Fruit fly (Drosophila melanogaster) whole organism, embryonic: ENCODE results near the gene Ubc6.

Experiments used
- CG10543 ChIP-seq: fragments of 200-800 bp; sonication (Bioruptor generic); optimal IDR thresholded peaks from 3 replicates; lab custom pipeline; 2017; ENCODE audit warnings: missing biosample characterization, mild to moderate bottlenecking, missing genetic modification characterization, moderate library complexity
- CG11247 ChIP-seq: fragments of 200-800 bp; sonication (Bioruptor generic); IDR thresholded peaks from 2 replicates; pipeline ENCODE4 v1.3.6; 2022; ENCODE audit warnings: missing biosample characterization, missing genetic modification characterization
- CG17802 ChIP-seq: fragments of 200-800 bp; sonication (Bioruptor generic); optimal IDR thresholded peaks from 2 replicates; lab custom pipeline; 2018; ENCODE audit warnings: missing biosample characterization, mild to moderate bottlenecking, missing genetic modification characterization, moderate library complexity
- CG18262 ChIP-seq: fragments of 200-800 bp; optimal IDR thresholded peaks from 3 replicates; lab custom pipeline; 2019; ENCODE audit warnings: missing biosample characterization, mild to moderate bottlenecking, missing genetic modification characterization, moderate library complexity
- CG2120 ChIP-seq: fragments of 200-800 bp; sonication (Bioruptor generic); optimal IDR thresholded peaks from 3 replicates; lab custom pipeline; 2016; ENCODE audit warnings: missing biosample characterization, missing genetic modification characterization
- CG2678 ChIP-seq: fragments of 200-800 bp; sonication (Bioruptor generic); optimal IDR thresholded peaks from 3 replicates; lab custom pipeline; 2019; ENCODE audit warnings: missing biosample characterization, mild to moderate bottlenecking, missing genetic modification characterization, moderate library complexity
- CG3847 ChIP-seq: fragments of 200-800 bp; sonication (Bioruptor generic); IDR thresholded peaks from 2 replicates; pipeline ENCODE4 v1.3.6; 2022; ENCODE audit warnings: missing biosample characterization, missing genetic modification characterization
- CG4360 ChIP-seq: fragments of 200-800 bp; sonication (Bioruptor generic); IDR thresholded peaks from 2 replicates; pipeline ENCODE4 v1.3.6; 2022; ENCODE audit warnings: missing biosample characterization, missing genetic modification characterization
- CG4730 ChIP-seq: fragments of 200-800 bp; sonication (Bioruptor generic); IDR thresholded peaks from 2 replicates; pipeline ENCODE4 v1.3.6; 2022; ENCODE audit warnings: missing biosample characterization, missing genetic modification characterization
- CG8924 ChIP-seq: fragments of 200-800 bp; optimal IDR thresholded peaks from 3 replicates; lab custom pipeline; 2019; ENCODE audit warnings: missing biosample characterization, mild to moderate bottlenecking, missing genetic modification characterization, moderate library complexity
- Chrac-16 ChIP-seq: fragments of 200-800 bp; sonication (Bioruptor generic); optimal IDR thresholded peaks from 3 replicates; lab custom pipeline; 2016; ENCODE audit warnings: missing biosample characterization, missing genetic modification characterization
- Dip2 ChIP-seq: fragments of 200-800 bp; sonication (Bioruptor generic); IDR thresholded peaks from 2 replicates; pipeline ENCODE4 v1.3.6; 2022; ENCODE audit warnings: missing biosample characterization, missing genetic modification characterization
- Ets97D ChIP-seq: fragments of 200-800 bp; sonication (Bioruptor generic); optimal IDR thresholded peaks from 3 replicates; lab custom pipeline; 2016; ENCODE audit warnings: missing biosample characterization, missing genetic modification characterization
- HLH3B ChIP-seq: fragments of 200-800 bp; sonication (Bioruptor generic); IDR thresholded peaks from 2 replicates; pipeline ENCODE4 v1.3.6; 2022; ENCODE audit warnings: missing biosample characterization, missing genetic modification characterization
- HLH54F ChIP-seq: fragments of 200-800 bp; sonication (Bioruptor generic); optimal IDR thresholded peaks from 3 replicates; lab custom pipeline; 2016; ENCODE audit warnings: missing biosample characterization, missing genetic modification characterization
- Hand ChIP-seq: fragments of 200-800 bp; sonication (Bioruptor generic); optimal IDR thresholded peaks from 2 replicates; lab custom pipeline; 2017; ENCODE audit warnings: mild to moderate bottlenecking, missing biosample characterization, missing genetic modification reagents, missing genetic modification characterization
- HmgD ChIP-seq: fragments of 200-800 bp; sonication (Bioruptor generic); optimal IDR thresholded peaks from 3 replicates; lab custom pipeline; 2016; ENCODE audit warnings: missing biosample characterization, missing genetic modification characterization
- Jarid2 ChIP-seq: fragments of 200-800 bp; sonication (Bioruptor generic); optimal IDR thresholded peaks from 3 replicates; lab custom pipeline; 2017; ENCODE audit warnings: mild to moderate bottlenecking, missing biosample characterization, missing genetic modification reagents, missing genetic modification characterization
- Mad ChIP-seq: fragments of 200-800 bp; sonication (Bioruptor generic); optimal IDR thresholded peaks from 2 replicates; lab custom pipeline; 2016; ENCODE audit warnings: missing biosample characterization, missing genetic modification characterization
- Med ChIP-seq: fragments of 200-800 bp; sonication (Bioruptor generic); peaks from one replicate; lab custom pipeline; 2016; ENCODE audit warnings: missing biosample characterization, missing genetic modification characterization, mild to moderate bottlenecking, inconsistent platforms, moderate library complexity
- NC2β ChIP-seq: fragments of 200-800 bp; sonication (Bioruptor generic); optimal IDR thresholded peaks from 2 replicates; lab custom pipeline; 2016; ENCODE audit warnings: missing biosample characterization, missing genetic modification characterization
- Nf-YA ChIP-seq: fragments of 200-800 bp; sonication (Bioruptor generic); IDR thresholded peaks from 2 replicates; pipeline ENCODE4 v1.3.6; 2022; ENCODE audit warnings: missing biosample characterization, missing genetic modification characterization
- Oli ChIP-seq: fragments of 200-800 bp; sonication (Bioruptor generic); optimal IDR thresholded peaks from 2 replicates; lab custom pipeline; 2018; ENCODE audit warnings: missing biosample characterization, mild to moderate bottlenecking, missing genetic modification characterization, moderate library complexity
- Optix ChIP-seq: fragments of 200-800 bp; sonication (Bioruptor generic); IDR thresholded peaks from 3 replicates; pipeline ENCODE4 v1.3.6; 2022; ENCODE audit warnings: missing biosample characterization, missing genetic modification characterization
- Rx ChIP-seq: fragments of 200-800 bp; sonication (Bioruptor generic); IDR thresholded peaks from 2 replicates; pipeline ENCODE4 v1.3.6; 2022; ENCODE audit warnings: missing biosample characterization, missing genetic modification characterization
- Sry-β ChIP-seq: fragments of 200-800 bp; sonication (Bioruptor generic); optimal IDR thresholded peaks from 2 replicates; lab custom pipeline; 2018; ENCODE audit warnings: missing biosample characterization, mild to moderate bottlenecking, missing genetic modification characterization, moderate library complexity
- Xbp1 ChIP-seq: fragments of 200-800 bp; sonication (Bioruptor generic); optimal IDR thresholded peaks from 3 replicates; lab custom pipeline; 2016; ENCODE audit warnings: missing biosample characterization, mild to moderate bottlenecking, missing genetic modification characterization
- al ChIP-seq: fragments of 200-800 bp; sonication (Bioruptor generic); IDR thresholded peaks from 2 replicates; pipeline ENCODE4 v1.3.6; 2022; ENCODE audit warnings: missing biosample characterization, missing genetic modification characterization
- br ChIP-seq: fragments of >200 bp; optimal IDR thresholded peaks from 2 replicates; lab custom pipeline; 2017
- cg ChIP-seq: fragments of 200-800 bp; sonication (Bioruptor generic); optimal IDR thresholded peaks from 3 replicates; lab custom pipeline; 2019; ENCODE audit warnings: missing biosample characterization, mild to moderate bottlenecking, missing genetic modification characterization, moderate library complexity
- chinmo ChIP-seq: fragments of 200-800 bp; sonication (Bioruptor generic); IDR thresholded peaks from 4 replicates; pipeline ENCODE4 v1.3.6; 2022; ENCODE audit warnings: missing biosample characterization, missing genetic modification characterization; ENCODE audit not compliant: partially characterized antibody
- chn ChIP-seq: fragments of 200-800 bp; sonication (Bioruptor generic); optimal IDR thresholded peaks from 2 replicates; lab custom pipeline; 2016; ENCODE audit warnings: missing biosample characterization, missing genetic modification characterization
- corto ChIP-seq: fragments of 200-800 bp; sonication (Bioruptor generic); optimal IDR thresholded peaks from 2 replicates; lab custom pipeline; 2016; ENCODE audit warnings: missing biosample characterization, mild to moderate bottlenecking, missing genetic modification characterization, moderate library complexity
- crc ChIP-seq: fragments of 200-800 bp; sonication (Bioruptor generic); optimal IDR thresholded peaks from 2 replicates; lab custom pipeline; 2016; ENCODE audit warnings: missing biosample characterization, missing genetic modification characterization
- cwo ChIP-seq: fragments of 200-800 bp; sonication (Bioruptor generic); optimal IDR thresholded peaks from 3 replicates; lab custom pipeline; 2017; ENCODE audit warnings: missing biosample characterization, missing genetic modification characterization, mild to moderate bottlenecking, moderate library complexity, missing genetic modification reagents
- da ChIP-seq: fragments of 200-800 bp; sonication (Bioruptor generic); optimal IDR thresholded peaks from 2 replicates; lab custom pipeline; 2016; ENCODE audit warnings: missing biosample characterization, missing genetic modification characterization
- dimm ChIP-seq: fragments of 200-800 bp; sonication (Bioruptor generic); IDR thresholded peaks from 2 replicates; pipeline ENCODE4 v1.3.6; 2022; ENCODE audit warnings: missing biosample characterization, missing genetic modification characterization
- dpn ChIP-seq, 2 experiments: fragments of 200-800 bp; sonication (Bioruptor generic); optimal IDR thresholded peaks; 3 replicates each; lab custom pipeline; 2016; ENCODE audit warnings: missing biosample characterization in 2 of 2, missing genetic modification characterization in 2 of 2
- fd3F ChIP-seq: fragments of 200-800 bp; sonication (Bioruptor generic); optimal IDR thresholded peaks from 2 replicates; lab custom pipeline; 2018; ENCODE audit warnings: missing biosample characterization, mild to moderate bottlenecking, missing genetic modification characterization, moderate library complexity
- gem ChIP-seq: fragments of 200-800 bp; sonication (Bioruptor generic); optimal IDR thresholded peaks from 2 replicates; lab custom pipeline; 2019; ENCODE audit warnings: missing biosample characterization, mild to moderate bottlenecking, missing genetic modification characterization, moderate library complexity
- grau ChIP-seq: fragments of 200-800 bp; optimal IDR thresholded peaks from 3 replicates; lab custom pipeline; 2019; ENCODE audit warnings: missing biosample characterization, mild to moderate bottlenecking, missing genetic modification characterization, moderate library complexity
- gt ChIP-seq: fragments of 200-800 bp; sonication (Bioruptor generic); IDR thresholded peaks from 2 replicates; pipeline ENCODE4 v1.3.6; 2022; ENCODE audit warnings: missing biosample characterization, missing genetic modification characterization
- jigr1 ChIP-seq: fragments of 200-800 bp; sonication (Bioruptor generic); IDR thresholded peaks from 3 replicates; pipeline ENCODE4 v1.3.6; 2022; ENCODE audit warnings: missing biosample characterization, missing genetic modification characterization
- lov ChIP-seq, 2 experiments: fragments of 200-800 bp in 1 of 2; fragments of >200 bp in 1 of 2; sonication (Bioruptor generic) in 1 of 2; IDR thresholded peaks in 1 of 2; optimal IDR thresholded peaks in 1 of 2; 2 replicates in 1 of 2; 3 replicates in 1 of 2; pipeline versions ENCODE4 v1.3.6 to Lab custom; 2017 to 2022; ENCODE audit warnings: missing biosample characterization in 1 of 2, missing genetic modification characterization in 1 of 2
- pnt ChIP-seq: fragments of 200-800 bp; sonication (Bioruptor generic); optimal IDR thresholded peaks from 3 replicates; lab custom pipeline; 2016; ENCODE audit warnings: missing biosample characterization, missing genetic modification characterization
- repo ChIP-seq: fragments of 200-800 bp; sonication (Bioruptor generic); optimal IDR thresholded peaks from 2 replicates; lab custom pipeline; 2016; ENCODE audit warnings: missing biosample characterization, missing genetic modification characterization
- row ChIP-seq: fragments of 200-800 bp; sonication (Bioruptor generic); IDR thresholded peaks from 3 replicates; pipeline ENCODE4 v1.3.6; 2022; ENCODE audit warnings: missing biosample characterization, missing genetic modification characterization
- salm ChIP-seq: fragments of 200-800 bp; sonication (Bioruptor generic); optimal IDR thresholded peaks from 2 replicates; lab custom pipeline; 2018; ENCODE audit warnings: missing biosample characterization, mild to moderate bottlenecking, missing genetic modification characterization
- toy ChIP-seq: fragments of 200-800 bp; sonication (Bioruptor generic); IDR thresholded peaks from 2 replicates; pipeline ENCODE4 v1.3.6; 2022; ENCODE audit warnings: missing biosample characterization, missing genetic modification characterization
- vnd ChIP-seq: fragments of 200-800 bp; sonication (Bioruptor generic); IDR thresholded peaks from 3 replicates; pipeline ENCODE4 v1.3.6; 2022; ENCODE audit warnings: missing biosample characterization, missing genetic modification characterization; ENCODE audit not compliant: partially characterized antibody
- zf30C ChIP-seq: fragments of 200-800 bp; sonication (Bioruptor generic); optimal IDR thresholded peaks from 3 replicates; lab custom pipeline; 2018; ENCODE audit warnings: missing biosample characterization, mild to moderate bottlenecking, missing genetic modification characterization

The Ubc6 gene

dm6 chr3R:4910839-4911341 lies 41.6 kb downstream of the Ubc6 start (continued):
- TF ChIP-seq Chrac-16 (GFP tag; lab: Kevin White, UChicago) (no peak), Optix (GFP tag; lab: Robert Waterston, UW) (no peak), da (GFP tag; lab: Kevin White, UChicago) (no peak), pnt (GFP tag; lab: Kevin White, UChicago) (no peak), jigr1 (no peak), vnd (GFP tag; lab: Robert Waterston, UW) (no peak), CG4730 (0 out of 2 replicates have a peak, but pooled peaks have one; percentile 7), Rx (GFP tag; lab: Robert Waterston, UW) (no peak), Xbp1 (GFP tag; lab: Kevin White, UChicago) (no peak), lov (optimal IDR thresholded peaks at IDR 0.05; lab: Kevin White, UChicago) (no peak), lov (GFP tag; IDR thresholded peaks at IDR 0.05; lab: Robert Waterston, UW) (0 out of 3 replicates have a peak, but pooled peaks have one; percentile 35), CG11247 (GFP tag; lab: Robert Waterston, UW) (no peak), Jarid2 (no peak), crc (GFP tag; lab: Kevin White, UChicago) (no peak), salm (tag; lab: Kevin White, UChicago) (no peak), CG2120 (GFP tag; lab: Kevin White, UChicago) (no peak), Mad (GFP tag; lab: Kevin White, UChicago) (no peak), Dip2 (no peak), CG2678 (tag; lab: Kevin White, UChicago) (no peak), CG8924 (tag; lab: Kevin White, UChicago) (no peak), row (0 out of 3 replicates have a peak, but pooled peaks have one; percentile 20), br (lab: Kevin White, UChicago) (no peak), cwo (peak; percentile 13), gem (tag; lab: Kevin White, UChicago) (no peak), toy (GFP tag; lab: Robert Waterston, UW) (no peak), Hand (GFP tag; lab: Kevin White, UChicago) (no peak), al (GFP tag; lab: Robert Waterston, UW) (no peak), Sry-β (GFP tag; lab: Kevin White, UChicago) (no peak), fd3F (no peak), cg (peak; percentile 96), corto (GFP tag; lab: Kevin White, UChicago) (no peak), Med (GFP tag; lab: Kevin White, UChicago) (peak; percentile 78), HmgD (no peak), CG3847 (no peak), zf30C (GFP tag; lab: Kevin White, UChicago) (no peak), CG17802 (tag; lab: Kevin White, UChicago) (no peak), grau (tag; lab: Kevin White, UChicago) (no peak), HLH54F (GFP tag; lab: Kevin White, UChicago) (no peak), Oli (tag; lab: Kevin White, UChicago) (no peak), Nf-YA (GFP tag; lab: Robert Waterston, UW) (0 out of 2 replicates have a peak, but pooled peaks have one; percentile 16), CG4360 (GFP tag; lab: Robert Waterston, UW) (peak; percentile 92), Ets97D (GFP tag; lab: Kevin White, UChicago) (no peak), dpn (GFP tag; optimal IDR thresholded peaks at IDR 0.05; lab: Kevin White, UChicago) (no peak), CG10543 (GFP tag; lab: Kevin White, UChicago) (peak; percentile 51), chn (GFP tag; lab: Kevin White, UChicago) (peak; percentile 48), chinmo (peak; percentile 70; the same call in 1 of the 4 replicates), repo (no peak), NC2β (GFP tag; lab: Kevin White, UChicago) (no peak), HLH3B (no peak), gt (no peak), dimm (GFP tag; lab: Robert Waterston, UW) (no peak), CG18262 (tag; lab: Kevin White, UChicago) (no peak)
